Worm (Caenorhabditis elegans) whole organism, late embryonic: ENCODE data around the gene fbxa-199.

Experiments
- F13H6.1 ChIP-seq: sonication (generic microtip); optimal IDR thresholded peaks from 2 replicates; lab custom pipeline; 2016; ENCODE audit warnings: missing genetic modification characterization, missing compliant biosample characterization
- ceh-22 ChIP-seq: sonication (generic microtip); optimal IDR thresholded peaks from 2 replicates; lab custom pipeline; 2017; ENCODE audit warnings: missing biosample characterization, missing genetic modification characterization
- ets-4 ChIP-seq: sonication (generic microtip); optimal IDR thresholded peaks from 2 replicates; lab custom pipeline; 2016; ENCODE audit warnings: missing genetic modification characterization, missing compliant biosample characterization
- hlh-15 ChIP-seq: sonication (generic microtip); optimal IDR thresholded peaks from 2 replicates; lab custom pipeline; 2016; ENCODE audit warnings: missing genetic modification characterization, missing compliant biosample characterization
- pha-4 ChIP-seq: fragments of 150-350 bp; optimal IDR thresholded peaks from 2 replicates; lab custom pipeline; 2018; ENCODE audit warnings: missing biosample characterization, missing genetic modification reagents, missing genetic modification characterization
- ref-2 ChIP-seq: sonication (generic microtip); optimal IDR thresholded peaks from 2 replicates; lab custom pipeline; 2016; ENCODE audit warnings: missing genetic modification characterization, missing compliant biosample characterization
- sox-2 ChIP-seq: fragments of 200-800 bp; sonication (Bioruptor generic); IDR thresholded peaks from 2 replicates; pipeline ENCODE4 v1.3.6; 2022; ENCODE audit warnings: missing genetic modification reagents, missing genetic modification characterization, missing compliant biosample characterization
- sox-4 ChIP-seq: sonication (generic microtip); optimal IDR thresholded peaks from 2 replicates; lab custom pipeline; 2017; ENCODE audit warnings: mild to moderate bottlenecking, missing genetic modification characterization, inconsistent platforms, missing compliant biosample characterization

ce11 chrV:15423601-15424000 lies 25.0 kb upstream of the fbxa-199 start, which contains the start of gene fbxa-104:
- TF ChIP-seq ref-2 (tag; lab: Kevin White, UChicago), result no peak
- TF ChIP-seq pha-4 (tag; lab: Kevin White, UChicago), result no peak
- no peak for TF ChIP-seq ets-4 (tag; lab: Kevin White, UChicago)
- TF ChIP-seq F13H6.1 (tag; lab: Kevin White, UChicago), result no peak
- no peak for TF ChIP-seq sox-4 (tag; lab: Kevin White, UChicago)
- TF ChIP-seq ceh-22, result no peak
- no peak for TF ChIP-seq hlh-15 (tag; lab: Kevin White, UChicago)
- TF ChIP-seq sox-2, result no peak
